Fruit fly (Drosophila melanogaster) whole organism, adult: ENCODE results near the gene MTA1-like.
A peak's percentile ranks its signal among the peaks of the same experiment; 100 is the strongest.

Experiments used
- CG11617 ChIP-seq: fragments of 200-800 bp; sonication (Bioruptor generic); optimal IDR thresholded peaks from 2 replicates; lab custom pipeline; 2017; ENCODE audit warnings: mild to moderate bottlenecking, missing biosample characterization, missing genetic modification reagents, missing genetic modification characterization
- CG12768 ChIP-seq: fragments of 200-800 bp; sonication (Bioruptor generic); optimal IDR thresholded peaks from 2 replicates; lab custom pipeline; 2017; ENCODE audit warnings: missing biosample characterization, missing genetic modification characterization, mild to moderate bottlenecking, moderate library complexity, missing genetic modification reagents
- CG14711 ChIP-seq: fragments of 200-800 bp; sonication (Bioruptor generic); optimal IDR thresholded peaks from 2 replicates; lab custom pipeline; 2018; ENCODE audit warnings: missing biosample characterization, mild to moderate bottlenecking, missing genetic modification characterization, moderate library complexity
- CG1620 ChIP-seq: fragments of 200-800 bp; sonication (Bioruptor generic); optimal IDR thresholded peaks from 2 replicates; lab custom pipeline; 2016; ENCODE audit warnings: missing biosample characterization, missing genetic modification characterization
- CG33017 ChIP-seq: fragments of 200-800 bp; sonication (Bioruptor generic); optimal IDR thresholded peaks from 2 replicates; lab custom pipeline; 2018; ENCODE audit warnings: missing biosample characterization, mild to moderate bottlenecking, missing genetic modification characterization, moderate library complexity
- CG5204 ChIP-seq: fragments of 200-800 bp; sonication (Bioruptor generic); optimal IDR thresholded peaks from 2 replicates; lab custom pipeline; 2016; ENCODE audit warnings: missing biosample characterization, missing genetic modification characterization
- CG7045 ChIP-seq: fragments of 200-800 bp; sonication (Bioruptor generic); optimal IDR thresholded peaks from 2 replicates; lab custom pipeline; 2017; ENCODE audit warnings: missing biosample characterization, mild to moderate bottlenecking, missing genetic modification characterization
- CG7101 ChIP-seq: fragments of 200-800 bp; sonication (Bioruptor generic); optimal IDR thresholded peaks from 2 replicates; lab custom pipeline; 2018; ENCODE audit warnings: missing biosample characterization, mild to moderate bottlenecking, missing genetic modification characterization, moderate library complexity
- Clk ChIP-seq: fragments of 200-800 bp; sonication (Bioruptor generic); optimal IDR thresholded peaks from 2 replicates; lab custom pipeline; 2017; ENCODE audit warnings: missing biosample characterization, missing genetic modification characterization
- Crg-1 ChIP-seq: fragments of 200-800 bp; sonication (Bioruptor generic); optimal IDR thresholded peaks from 2 replicates; lab custom pipeline; 2016; ENCODE audit warnings: missing biosample characterization, missing genetic modification characterization
- Hr96 ChIP-seq: fragments of 200-800 bp; sonication (Bioruptor generic); optimal IDR thresholded peaks from 2 replicates; lab custom pipeline; 2016; ENCODE audit warnings: missing biosample characterization, missing genetic modification characterization
- Mnt ChIP-seq: fragments of 200-800 bp; sonication (Bioruptor generic); optimal IDR thresholded peaks from 2 replicates; lab custom pipeline; 2016; ENCODE audit warnings: missing biosample characterization, mild to moderate bottlenecking, missing genetic modification characterization
- bab1 ChIP-seq: fragments of 200-800 bp; sonication (Bioruptor generic); optimal IDR thresholded peaks from 3 replicates; lab custom pipeline; 2019; ENCODE audit warnings: missing biosample characterization, mild to moderate bottlenecking, missing genetic modification characterization, moderate library complexity
- cic ChIP-seq: fragments of 200-800 bp; sonication (Bioruptor generic); optimal IDR thresholded peaks from 2 replicates; lab custom pipeline; 2017; ENCODE audit warnings: missing biosample characterization, mild to moderate bottlenecking, missing genetic modification characterization, moderate library complexity
- cnc ChIP-seq, 2 experiments: fragments of >200 bp; optimal IDR thresholded peaks; 2 replicates each; lab custom pipeline; 2017
- kay ChIP-seq: fragments of 200-800 bp; sonication (Bioruptor generic); peaks from one replicate; lab custom pipeline; 2016; ENCODE audit warnings: missing biosample characterization, missing genetic modification characterization, borderline replicate concordance
- ovo ChIP-seq: fragments of 200-800 bp; sonication (Bioruptor generic); optimal IDR thresholded peaks from 2 replicates; lab custom pipeline; 2016; ENCODE audit warnings: missing biosample characterization, missing genetic modification characterization
- pad ChIP-seq: fragments of 200-800 bp; sonication (Bioruptor generic); optimal IDR thresholded peaks from 3 replicates; lab custom pipeline; 2017; ENCODE audit warnings: missing biosample characterization, missing genetic modification characterization, mild to moderate bottlenecking, moderate library complexity, missing genetic modification reagents
- tj ChIP-seq: fragments of 200-800 bp; sonication (Bioruptor generic); optimal IDR thresholded peaks from 3 replicates; lab custom pipeline; 2017; ENCODE audit warnings: missing biosample characterization, mild to moderate bottlenecking, missing genetic modification characterization, moderate library complexity
- toe ChIP-seq: fragments of 200-800 bp; sonication (Bioruptor generic); optimal IDR thresholded peaks from 2 replicates; lab custom pipeline; 2016; ENCODE audit warnings: missing biosample characterization, missing genetic modification characterization

Gene MTA1-like

dm6 chr3R:5682238-5682637, 33.7 kb upstream of the MTA1-like start:
- TF ChIP-seq toe (GFP tag; lab: Kevin White, UChicago), result no peak
- no peak for TF ChIP-seq pad (GFP tag; lab: Kevin White, UChicago)
- TF ChIP-seq bab1, result no peak
- no peak for TF ChIP-seq Mnt
- no peak for TF ChIP-seq CG11617 (GFP tag; lab: Kevin White, UChicago)
- TF ChIP-seq Hr96 (GFP tag; lab: Kevin White, UChicago), result no peak
- TF ChIP-seq tj, result no peak
- no peak for TF ChIP-seq CG12768 (GFP tag; lab: Kevin White, UChicago)
- TF ChIP-seq Crg-1 (GFP tag; lab: Kevin White, UChicago), result no peak

dm6 chr3R:5672658-5673217, 24.2 kb upstream of the MTA1-like start:
- TF ChIP-seq tj (peak; percentile 47), CG11617 (GFP tag; lab: Kevin White, UChicago) (peak; percentile 69), cic (GFP tag; lab: Kevin White, UChicago) (peak; percentile 96), CG33017 (tag; lab: Kevin White, UChicago) (peak; percentile 56), Crg-1 (GFP tag; lab: Kevin White, UChicago) (peak; percentile 69), CG7101 (tag; lab: Kevin White, UChicago) (peak; percentile 67), toe (GFP tag; lab: Kevin White, UChicago) (no peak), bab1 (peak; percentile 67), Hr96 (GFP tag; lab: Kevin White, UChicago) (peak; percentile 33), CG7045 (GFP tag; lab: Kevin White, UChicago) (peak; percentile 66), Clk (GFP tag; lab: Kevin White, UChicago) (peak; percentile 24), kay (GFP tag; lab: Kevin White, UChicago) (peak; percentile 99), cnc (optimal IDR thresholded peaks at IDR 0.05; lab: Kevin White, UChicago) (no peak), pad (GFP tag; lab: Kevin White, UChicago) (peak; percentile 50), Mnt (peak; percentile 98), ovo (GFP tag; lab: Kevin White, UChicago) (peak; percentile 72), CG12768 (GFP tag; lab: Kevin White, UChicago) (peak; percentile 49), CG5204 (GFP tag; lab: Kevin White, UChicago) (no peak), CG14711 (tag; lab: Kevin White, UChicago) (peak; percentile 49), CG1620 (no peak)

dm6 chr3R:5671795-5672657, 23.5 kb upstream of the MTA1-like start:
- TF ChIP-seq CG7101 (tag; lab: Kevin White, UChicago) (no peak), tj (no peak), Mnt (no peak), Crg-1 (GFP tag; lab: Kevin White, UChicago) (no peak), CG33017 (tag; lab: Kevin White, UChicago) (no peak), pad (GFP tag; lab: Kevin White, UChicago) (no peak), ovo (GFP tag; lab: Kevin White, UChicago) (no peak)

dm6 chr3R:5671265-5671663, 22.7 kb upstream of the MTA1-like start:
- TF ChIP-seq CG14711 (tag; lab: Kevin White, UChicago), result no peak
- TF ChIP-seq kay (GFP tag; lab: Kevin White, UChicago), result peak; percentile 14
- TF ChIP-seq Mnt, result no peak
- no peak for TF ChIP-seq CG33017 (tag; lab: Kevin White, UChicago)
- TF ChIP-seq cnc (optimal IDR thresholded peaks at IDR 0.05; lab: Kevin White, UChicago), result no peak
- no peak for TF ChIP-seq CG7101 (tag; lab: Kevin White, UChicago)
- peak; percentile 63 for TF ChIP-seq tj
- TF ChIP-seq Hr96 (GFP tag; lab: Kevin White, UChicago), result no peak
- no peak for TF ChIP-seq bab1
- TF ChIP-seq cic (GFP tag; lab: Kevin White, UChicago), result peak; percentile 25
- TF ChIP-seq toe (GFP tag; lab: Kevin White, UChicago), result no peak
- TF ChIP-seq CG11617 (GFP tag; lab: Kevin White, UChicago), result no peak
- TF ChIP-seq Clk (GFP tag; lab: Kevin White, UChicago), result no peak
- TF ChIP-seq CG12768 (GFP tag; lab: Kevin White, UChicago), result peak; percentile 24
- TF ChIP-seq CG7045 (GFP tag; lab: Kevin White, UChicago), result no peak
- TF ChIP-seq CG5204 (GFP tag; lab: Kevin White, UChicago), result no peak
- TF ChIP-seq pad (GFP tag; lab: Kevin White, UChicago), result no peak

- TF ChIP-seq cic (GFP tag; lab: Kevin White, UChicago) (no peak), kay (GFP tag; lab: Kevin White, UChicago) (peak; percentile 64), CG11617 (GFP tag; lab: Kevin White, UChicago) (peak; percentile 0), pad (GFP tag; lab: Kevin White, UChicago) (peak; percentile 72), CG5204 (GFP tag; lab: Kevin White, UChicago) (no peak), ovo (GFP tag; lab: Kevin White, UChicago) (no peak), tj (peak; percentile 65), cnc (optimal IDR thresholded peaks at IDR 0.05; lab: Kevin White, UChicago) (peak; percentile 20 to 54)
Observed at dm6 chr3R:5670660-5671264, 22.2 kb upstream of the MTA1-like start.
